Fruit fly (Drosophila melanogaster) S2 (cell line): ENCODE results near the gene CG13039.

Experiments used
- CG8478 ChIP-seq: fragments of >200 bp; optimal IDR thresholded peaks from 2 replicates; lab custom pipeline; 2018
- CTCF ChIP-seq, 2 experiments: fragments of >200 bp; optimal IDR thresholded peaks; 2 replicates each; lab custom pipeline; 2018

DNA sequence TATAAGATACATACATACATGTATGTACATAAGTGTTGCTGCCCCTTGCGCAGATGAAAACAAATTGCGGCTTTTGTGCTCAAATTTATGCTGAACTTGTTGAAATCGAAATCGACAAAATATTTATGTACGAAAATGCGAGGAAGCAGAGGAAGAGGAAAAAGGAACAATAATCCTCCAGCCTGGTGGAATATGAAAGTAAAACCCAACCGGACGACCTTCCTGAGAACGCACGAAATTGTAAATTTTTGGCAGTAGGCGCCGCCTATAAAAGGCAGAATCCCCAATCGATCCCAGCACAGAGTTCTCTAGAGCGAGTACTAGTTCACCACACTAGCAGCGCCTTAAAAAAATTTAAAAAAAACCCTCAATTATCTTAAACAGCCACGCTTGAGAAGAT lies 38.0 kb upstream of the CG13039 start, which contains the start of gene Cpr72Eb:
- no peak for TF ChIP-seq CG8478 (lab: Kevin White, UChicago)
- TF ChIP-seq CTCF (optimal IDR thresholded peaks at IDR 0.05; lab: Kevin White, UChicago): no peak
